Worm (Caenorhabditis elegans) whole organism, L4/young adult: ENCODE results near the gene F42A8.1.

Experiments used
- W03F9.2 ChIP-seq: fragments of 150-350 bp; optimal IDR thresholded peaks from 2 replicates; lab custom pipeline; 2014; ENCODE audit warnings: missing biosample characterization, missing genetic modification characterization
- dao-5 ChIP-seq: sonication (generic microtip); optimal IDR thresholded peaks from 2 replicates; lab custom pipeline; 2016; ENCODE audit warnings: missing genotype, missing genetic modification characterization, moderate library complexity, missing compliant biosample characterization
- him-1 ChIP-seq: sonication (generic microtip); optimal IDR thresholded peaks from 2 replicates; lab custom pipeline; 2016; ENCODE audit warnings: missing genotype, missing genetic modification reagents, missing genetic modification characterization, missing compliant biosample characterization

DNA sequence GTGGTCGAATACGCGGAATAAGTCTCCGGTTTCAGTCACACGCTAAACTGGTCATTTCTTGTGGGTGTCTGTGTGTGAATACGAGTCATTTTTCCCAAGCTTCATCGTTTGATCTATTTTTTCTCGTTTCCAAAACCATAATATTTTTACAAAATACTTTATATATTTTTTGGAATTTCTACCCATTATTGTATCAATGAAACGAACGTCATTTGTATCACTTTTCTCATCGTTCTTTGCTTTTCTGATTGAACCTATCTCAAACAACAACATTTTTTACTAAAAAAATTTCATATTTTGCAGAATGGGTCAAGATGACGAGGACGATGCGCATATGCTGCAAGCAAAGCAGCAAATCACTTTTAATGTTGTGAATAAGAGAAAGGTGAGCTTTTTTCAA lies 11.8 kb upstream of the F42A8.1 start, which contains the start of gene mel-11:
- TF ChIP-seq W03F9.2 (no peak), him-1 (tag; lab: Kevin White, UChicago) (no peak), dao-5 (tag; lab: Kevin White, UChicago) (no peak)
